Worm (Caenorhabditis elegans) whole organism, L3 larva: ENCODE data around the gene gcy-1.
A peak's percentile ranks its signal among the peaks of the same experiment; 100 is the strongest.

ENCODE experiments used
- R02D3.7 ChIP-seq: fragments of 150-350 bp; optimal IDR thresholded peaks from 2 replicates; lab custom pipeline; 2014; ENCODE audit warnings: missing biosample characterization, missing genetic modification characterization
- ceh-16 ChIP-seq: sonication (generic microtip); optimal IDR thresholded peaks from 2 replicates; lab custom pipeline; 2017; ENCODE audit warnings: missing biosample characterization, missing genetic modification characterization
- ceh-82 ChIP-seq: fragments of 150-350 bp; optimal IDR thresholded peaks from 2 replicates; lab custom pipeline; 2014; ENCODE audit warnings: missing biosample characterization, missing genetic modification characterization
- elt-1 ChIP-seq: fragments of 150-350 bp; optimal IDR thresholded peaks from 2 replicates; lab custom pipeline; 2014; ENCODE audit warnings: missing biosample characterization, missing genetic modification characterization
- elt-2 ChIP-seq: sonication (generic microtip); optimal IDR thresholded peaks from 2 replicates; lab custom pipeline; 2016; ENCODE audit warnings: missing genetic modification reagents, mild to moderate bottlenecking, missing genetic modification characterization, missing compliant biosample characterization
- elt-3 ChIP-seq, 3 experiments: fragments of 150-350 bp in 1 of 3; sonication (generic microtip) in 2 of 3; optimal IDR thresholded peaks; 2 replicates in 2 of 3; 4 replicates in 1 of 3; lab custom pipeline; 2014 to 2017; ENCODE audit warnings: missing biosample characterization in 3 of 3, missing genetic modification characterization in 3 of 3
- jun-1 ChIP-seq: fragments of 150-350 bp; optimal IDR thresholded peaks from 2 replicates; lab custom pipeline; 2014; ENCODE audit warnings: missing biosample characterization, missing genetic modification reagents, missing genetic modification characterization
- lin-15B ChIP-seq: fragments of 150-350 bp; optimal IDR thresholded peaks from 2 replicates; lab custom pipeline; 2014; ENCODE audit warnings: missing biosample characterization, missing genetic modification characterization
- nhr-25 ChIP-seq: sonication (generic microtip); optimal IDR thresholded peaks from 2 replicates; lab custom pipeline; 2017; ENCODE audit warnings: missing biosample characterization, missing genetic modification characterization
- nhr-28 ChIP-seq: fragments of 150-350 bp; optimal IDR thresholded peaks from 2 replicates; lab custom pipeline; 2014; ENCODE audit warnings: missing biosample characterization, missing genetic modification characterization
- tbx-2 ChIP-seq: sonication (generic microtip); optimal IDR thresholded peaks from 2 replicates; lab custom pipeline; 2016; ENCODE audit warnings: mild to moderate bottlenecking, missing genetic modification characterization, missing compliant biosample characterization
- unc-62 ChIP-seq: fragments of 150-350 bp; sonication (generic microtip); optimal IDR thresholded peaks from 4 replicates; lab custom pipeline; 2014; ENCODE audit warnings: missing biosample characterization, missing genetic modification reagents, missing genetic modification characterization

ce11 chrII:9483342-9483741 lies 33.4 kb downstream of the gcy-1 start:
- TF ChIP-seq nhr-28, result no peak
- no peak for TF ChIP-seq ceh-16 (tag; lab: Kevin White, UChicago)
- TF ChIP-seq nhr-25, result no peak
- TF ChIP-seq tbx-2 (tag; lab: Kevin White, UChicago), result no peak
- no peak for TF ChIP-seq R02D3.7
- TF ChIP-seq elt-2 (tag; lab: Kevin White, UChicago), result peak; percentile 72
- no peak for TF ChIP-seq lin-15B (tag; lab: Kevin White, UChicago)
- no peak for TF ChIP-seq elt-1 (tag; lab: Kevin White, UChicago)
- TF ChIP-seq jun-1 (tag; lab: Kevin White, UChicago), result peak; percentile 22
- TF ChIP-seq ceh-82 (tag; lab: Kevin White, UChicago), result no peak
- no peak for TF ChIP-seq elt-3 (tag; optimal IDR thresholded peaks at IDR 0.05; lab: Kevin White, UChicago)
- TF ChIP-seq unc-62 (GFP tag; lab: Kevin White, UChicago), result no peak
